Fruit fly (Drosophila melanogaster): ENCODE data around the gene eff.

- TF ChIP-seq lz (GFP tag; optimal IDR thresholded peaks at IDR 0.05) (no peak), eg (GFP tag; IDR thresholded peaks at IDR 0.05) (no peak), svp (GFP tag) (no peak), CG8119 (GFP tag; IDR thresholded peaks at IDR 0.05) (no peak), achi (GFP tag; optimal IDR thresholded peaks at IDR 0.05) (no peak), CG6163 (GFP tag; IDR thresholded peaks at IDR 0.05) (no peak), Lpt (GFP tag; optimal IDR thresholded peaks at IDR 0.05) (no peak), CG11902 (GFP tag; optimal IDR thresholded peaks at IDR 0.05) (no peak), net (GFP tag; optimal IDR thresholded peaks at IDR 0.05) (no peak), Met (GFP tag; optimal IDR thresholded peaks at IDR 0.05) (no peak)
Observed at dm6 chr3R:14692971-14693253, 48.2 kb downstream of the eff start.
